Worm (Caenorhabditis elegans) whole organism, L4 larva: ENCODE data around the gene nhr-277.

ENCODE experiments used
- R02D3.7 ChIP-seq: fragments of 150-350 bp; sonication (generic microtip); optimal IDR thresholded peaks from 3 replicates; lab custom pipeline; 2014; ENCODE audit warnings: missing biosample characterization, missing genetic modification characterization
- Y48G9A.11 ChIP-seq: fragments of 200-800 bp; sonication (Bioruptor generic); IDR thresholded peaks from 2 replicates; pipeline ENCODE4 v1.3.6; 2022; ENCODE audit warnings: missing genetic modification reagents, missing genetic modification characterization, missing compliant biosample characterization
- Y75B8A.6 ChIP-seq: fragments of 200-800 bp; sonication (Bioruptor generic); IDR thresholded peaks from 2 replicates; pipeline ENCODE4 v1.3.6; 2022; ENCODE audit warnings: missing genetic modification reagents, missing genetic modification characterization, missing compliant biosample characterization
- ZK546.5 ChIP-seq, 2 experiments: sonication (generic microtip); optimal IDR thresholded peaks; 2 replicates each; lab custom pipeline; 2017; ENCODE audit warnings: missing biosample characterization in 2 of 2, missing genetic modification characterization in 2 of 2
- aha-1 ChIP-seq: fragments of 150-350 bp; peaks from one replicate; lab custom pipeline; 2014; ENCODE audit warnings: missing biosample characterization, missing genetic modification characterization
- ama-1 ChIP-seq: fragments of 150-350 bp; optimal IDR thresholded peaks from 2 replicates; lab custom pipeline; 2014; ENCODE audit warnings: inconsistent platforms, mixed read lengths
- arid-1 ChIP-seq: fragments of 200-800 bp; sonication (Bioruptor generic); conservative IDR thresholded peaks from 2 replicates; pipeline ENCODE4 v1.3.6; 2022; ENCODE audit warnings: missing genetic modification reagents, missing genetic modification characterization, missing compliant biosample characterization
- ceh-28 ChIP-seq: fragments of 150-350 bp; optimal IDR thresholded peaks from 2 replicates; lab custom pipeline; 2014; ENCODE audit warnings: missing biosample characterization, missing genetic modification reagents, missing genetic modification characterization
- ceh-82 ChIP-seq: sonication (generic microtip); optimal IDR thresholded peaks from 2 replicates; lab custom pipeline; 2017; ENCODE audit warnings: missing biosample characterization, missing genetic modification characterization
- ces-1 ChIP-seq: fragments of 150-350 bp; sonication (generic microtip); optimal IDR thresholded peaks from 4 replicates; lab custom pipeline; 2014; ENCODE audit warnings: missing biosample characterization, missing genetic modification reagents, missing genetic modification characterization
- daf-12 ChIP-seq: fragments of 150-350 bp; optimal IDR thresholded peaks from 2 replicates; lab custom pipeline; 2014; ENCODE audit warnings: missing biosample characterization, missing genetic modification reagents, missing genetic modification characterization
- daf-16 ChIP-seq, 3 experiments: sonication (generic microtip); optimal IDR thresholded peaks; 2 replicates each; lab custom pipeline; 2016 to 2017; ENCODE audit warnings: missing genetic modification characterization in 3 of 3, missing genetic modification reagents in 3 of 3, mild to moderate bottlenecking in 2 of 3, missing compliant biosample characterization in 2 of 3, missing biosample characterization in 1 of 3, moderate library complexity in 1 of 3
- daf-19 ChIP-seq: fragments of 200-800 bp; sonication (Bioruptor generic); conservative IDR thresholded peaks from 2 replicates; pipeline ENCODE4 v1.3.6; 2022; ENCODE audit warnings: missing genetic modification characterization, missing compliant biosample characterization
- dmd-6 ChIP-seq: fragments of 200-800 bp; sonication (Bioruptor generic); IDR thresholded peaks from 2 replicates; pipeline ENCODE4 v1.3.6; 2022; ENCODE audit warnings: missing genetic modification reagents, missing genetic modification characterization, missing compliant biosample characterization
- duxl-1 ChIP-seq: sonication (generic microtip); optimal IDR thresholded peaks from 2 replicates; lab custom pipeline; 2016; ENCODE audit warnings: mild to moderate bottlenecking, missing genetic modification characterization, moderate library complexity, missing compliant biosample characterization; ENCODE audit not compliant: poor library complexity
- dve-1 ChIP-seq: sonication (generic microtip); optimal IDR thresholded peaks from 2 replicates; lab custom pipeline; 2017; ENCODE audit warnings: antibody characterized with exemption, mild to moderate bottlenecking, missing genetic modification characterization, missing compliant biosample characterization; ENCODE audit not compliant: insufficient read depth
- gei-8 ChIP-seq: fragments of 200-800 bp; sonication (Bioruptor generic); optimal IDR thresholded peaks from 2 replicates; lab custom pipeline; 2018; ENCODE audit warnings: mild to moderate bottlenecking, missing genetic modification characterization, missing compliant biosample characterization
- jun-1 ChIP-seq: fragments of 150-350 bp; optimal IDR thresholded peaks from 2 replicates; lab custom pipeline; 2014; ENCODE audit warnings: missing biosample characterization, missing genetic modification reagents, missing genetic modification characterization
- lin-15B ChIP-seq: fragments of 150-350 bp; sonication (generic microtip); optimal IDR thresholded peaks from 3 replicates; lab custom pipeline; 2014; ENCODE audit warnings: missing biosample characterization, missing genetic modification characterization
- lsy-2 ChIP-seq, 2 experiments: fragments of 150-350 bp in 1 of 2; sonication (generic microtip) in 1 of 2; optimal IDR thresholded peaks; 2 replicates each; lab custom pipeline; 2014 to 2017; ENCODE audit warnings: missing biosample characterization in 2 of 2, missing genetic modification characterization in 2 of 2
- mdt-29 ChIP-seq: fragments of 200-800 bp; sonication (Bioruptor generic); IDR thresholded peaks from 2 replicates; pipeline ENCODE4 v1.3.6; 2022; ENCODE audit warnings: missing genetic modification reagents, missing genetic modification characterization, missing compliant biosample characterization
- mes-2 ChIP-seq: sonication (generic microtip); optimal IDR thresholded peaks from 2 replicates; lab custom pipeline; 2016; ENCODE audit warnings: missing genotype, mild to moderate bottlenecking, missing genetic modification characterization, missing compliant biosample characterization; ENCODE audit not compliant: poor library complexity, severe bottlenecking
- mxl-2 ChIP-seq: fragments of 200-800 bp; sonication (Bioruptor generic); conservative IDR thresholded peaks from 2 replicates; pipeline ENCODE4 v1.3.6; 2022; ENCODE audit warnings: missing genetic modification reagents, missing genetic modification characterization, missing compliant biosample characterization
- mxl-3 ChIP-seq: fragments of 200-800 bp; sonication (Bioruptor generic); optimal IDR thresholded peaks from 2 replicates; lab custom pipeline; 2018; ENCODE audit warnings: mild to moderate bottlenecking, missing genetic modification characterization, missing compliant biosample characterization
- nhr-10 ChIP-seq: fragments of 150-350 bp; optimal IDR thresholded peaks from 2 replicates; lab custom pipeline; 2014; ENCODE audit warnings: missing biosample characterization, missing genetic modification characterization
- nhr-102 ChIP-seq: sonication (generic microtip); optimal IDR thresholded peaks from 2 replicates; lab custom pipeline; 2016; ENCODE audit warnings: mild to moderate bottlenecking, missing genetic modification characterization, moderate library complexity, missing compliant biosample characterization
- nhr-11 ChIP-seq: fragments of 150-350 bp; optimal IDR thresholded peaks from 2 replicates; lab custom pipeline; 2014; ENCODE audit warnings: missing biosample characterization, missing genetic modification characterization
- nhr-111 ChIP-seq: fragments of 200-800 bp; sonication (Bioruptor generic); optimal IDR thresholded peaks from 2 replicates; lab custom pipeline; 2018; ENCODE audit warnings: mild to moderate bottlenecking, missing genetic modification characterization, missing compliant biosample characterization
- nhr-237 ChIP-seq: sonication (generic microtip); optimal IDR thresholded peaks from 2 replicates; lab custom pipeline; 2017; ENCODE audit warnings: missing biosample characterization, missing genetic modification characterization
- nhr-25 ChIP-seq: sonication (generic microtip); optimal IDR thresholded peaks from 2 replicates; lab custom pipeline; 2017; ENCODE audit warnings: missing genetic modification characterization, mild to moderate bottlenecking, missing compliant biosample characterization, antibody characterized with exemption, moderate library complexity, borderline replicate concordance; ENCODE audit not compliant: insufficient read depth
- nhr-28 ChIP-seq: fragments of 150-350 bp; optimal IDR thresholded peaks from 2 replicates; lab custom pipeline; 2014; ENCODE audit warnings: missing biosample characterization, missing genetic modification characterization
- nhr-42 ChIP-seq: fragments of 200-800 bp; sonication (Bioruptor generic); IDR thresholded peaks from 2 replicates; pipeline ENCODE4 v1.3.6; 2022; ENCODE audit warnings: missing genetic modification characterization, missing compliant biosample characterization
- nhr-48 ChIP-seq: sonication (generic microtip); optimal IDR thresholded peaks from 2 replicates; lab custom pipeline; 2016; ENCODE audit warnings: mild to moderate bottlenecking, missing genetic modification characterization, missing compliant biosample characterization
- nhr-76 ChIP-seq: fragments of 150-350 bp; optimal IDR thresholded peaks from 2 replicates; lab custom pipeline; 2014; ENCODE audit warnings: missing biosample characterization, missing genetic modification characterization
- nhr-77 ChIP-seq: fragments of 150-350 bp; optimal IDR thresholded peaks from 2 replicates; lab custom pipeline; 2014; ENCODE audit warnings: missing biosample characterization, missing genetic modification characterization
- pqm-1 ChIP-seq: sonication (generic microtip); optimal IDR thresholded peaks from 2 replicates; lab custom pipeline; 2017; ENCODE audit warnings: missing biosample characterization, missing genetic modification characterization
- set-16 ChIP-seq: fragments of 200-800 bp; sonication (Bioruptor generic); IDR thresholded peaks from 2 replicates; pipeline ENCODE4 v1.3.6; 2022; ENCODE audit warnings: missing genetic modification reagents, missing genetic modification characterization, missing compliant biosample characterization
- skn-1 ChIP-seq: fragments of 150-350 bp; optimal IDR thresholded peaks from 2 replicates; lab custom pipeline; 2014; ENCODE audit warnings: missing biosample characterization, missing genetic modification characterization
- snpc-1.2 ChIP-seq: fragments of 200-800 bp; sonication (Bioruptor generic); IDR thresholded peaks from 2 replicates; pipeline ENCODE4 v1.3.6; 2022; ENCODE audit warnings: missing genetic modification reagents, missing genetic modification characterization, missing compliant biosample characterization
- spr-1 ChIP-seq: sonication (generic microtip); optimal IDR thresholded peaks from 2 replicates; lab custom pipeline; 2016; ENCODE audit warnings: mild to moderate bottlenecking, missing genetic modification characterization, missing compliant biosample characterization
- tag-97 ChIP-seq: fragments of 200-800 bp; sonication (Bioruptor generic); IDR thresholded peaks from 2 replicates; pipeline ENCODE4 v1.3.6; 2022; ENCODE audit warnings: missing genetic modification characterization, missing compliant biosample characterization
- tra-1 ChIP-seq: fragments of 200-800 bp; sonication (Bioruptor generic); IDR thresholded peaks from 2 replicates; pipeline ENCODE4 v1.3.6; 2022; ENCODE audit warnings: missing genetic modification reagents, missing genetic modification characterization, missing compliant biosample characterization
- unc-130 ChIP-seq: sonication (generic microtip); optimal IDR thresholded peaks from 2 replicates; lab custom pipeline; 2016; ENCODE audit warnings: missing genetic modification reagents, missing genetic modification characterization, missing compliant biosample characterization
- unc-62 ChIP-seq, 3 experiments: fragments of 150-350 bp in 1 of 3; sonication (generic microtip); optimal IDR thresholded peaks in 2 of 3; peaks in 1 of 3; 1 replicate in 1 of 3; 2 replicates in 2 of 3; lab custom pipeline; 2014 to 2017; ENCODE audit warnings: missing biosample characterization in 3 of 3, missing genetic modification characterization in 3 of 3, missing genetic modification reagents in 3 of 3, missing genotype in 1 of 3
- zfp-2 ChIP-seq: sonication (generic microtip); optimal IDR thresholded peaks from 2 replicates; lab custom pipeline; 2016; ENCODE audit warnings: mild to moderate bottlenecking, missing genetic modification characterization, missing compliant biosample characterization
- zip-11 ChIP-seq: fragments of 200-800 bp; sonication (Bioruptor generic); IDR thresholded peaks from 2 replicates; pipeline ENCODE4 v1.3.6; 2022; ENCODE audit warnings: missing genetic modification characterization, missing compliant biosample characterization

nhr-277 gene

DNA sequence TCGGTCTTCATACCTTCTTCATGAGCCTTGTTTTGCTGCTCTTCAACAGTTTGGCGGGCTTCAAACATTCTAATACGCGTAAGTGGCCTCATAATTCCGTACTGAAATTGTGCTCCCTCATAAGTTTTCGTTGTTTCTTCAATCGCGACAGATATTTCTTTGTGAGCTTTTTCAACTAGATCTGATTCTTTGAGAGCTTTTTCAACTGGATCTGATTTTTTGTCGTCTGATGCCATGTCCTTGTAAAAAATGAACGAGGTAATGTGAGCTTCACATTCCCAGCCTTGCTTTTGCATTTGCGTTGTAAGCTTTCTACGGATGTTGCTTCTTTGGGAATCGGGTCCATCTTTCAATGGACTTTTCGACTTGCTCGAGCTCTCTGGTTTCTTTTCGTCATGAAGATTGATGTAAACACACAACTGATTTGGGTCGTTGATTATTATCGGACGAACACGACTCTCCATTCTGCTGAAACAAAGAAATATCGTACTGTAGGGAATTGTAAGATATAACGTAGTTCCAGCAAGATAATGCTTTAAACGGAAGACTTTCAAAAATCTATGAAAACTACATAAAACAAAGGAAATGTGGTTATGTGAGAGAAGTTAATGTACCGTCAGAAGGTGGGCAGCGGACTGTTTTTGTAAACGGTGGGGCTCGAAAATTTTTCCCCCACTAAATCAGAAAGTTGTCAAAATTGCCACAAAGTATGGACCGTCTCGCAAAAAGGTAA is 32.4 kb upstream of the nhr-277 start, which contains the start of gene Y94H6A.10 (continued):
- TF ChIP-seq daf-16 (GFP tag; optimal IDR thresholded peaks at IDR 0.05; lab: Kevin White, UChicago) (no peak), daf-16 (tag; optimal IDR thresholded peaks at IDR 0.05; lab: Kevin White, UChicago) (peak; percentile 18), nhr-48 (tag; lab: Kevin White, UChicago) (no peak), tag-97 (GFP tag; lab: Robert Waterston, UW) (no peak), nhr-25 (tag; lab: Kevin White, UChicago) (no peak), ceh-82 (no peak), arid-1 (GFP tag; lab: Robert Waterston, UW) (0 out of 2 replicates have a peak, but pooled peaks have one; percentile 7), daf-19 (GFP tag; lab: Robert Waterston, UW) (no peak), nhr-102 (tag; lab: Kevin White, UChicago) (no peak), R02D3.7 (tag; lab: Kevin White, UChicago) (no peak), ceh-28 (no peak), Y75B8A.6 (GFP tag; lab: Robert Waterston, UW) (no peak), skn-1 (tag; lab: Kevin White, UChicago) (no peak), lsy-2 (tag; optimal IDR thresholded peaks at IDR 0.05; lab: Kevin White, UChicago) (no peak), unc-62 (GFP tag; optimal IDR thresholded peaks at IDR 0.05 in 1 of 2; lab: Kevin White, UChicago) (peak in 1 of 2 experiments; percentile 72), unc-62 (tag; optimal IDR thresholded peaks at IDR 0.05; lab: Kevin White, UChicago) (no peak), zfp-2 (tag; lab: Kevin White, UChicago) (no peak), nhr-10 (tag; lab: Kevin White, UChicago) (no peak), nhr-28 (tag; lab: Kevin White, UChicago) (no peak), dmd-6 (GFP tag; lab: Robert Waterston, UW) (no peak), jun-1 (tag; lab: Kevin White, UChicago) (no peak), nhr-237 (tag; lab: Kevin White, UChicago) (no peak), daf-12 (tag; lab: Kevin White, UChicago) (no peak), set-16 (GFP tag; lab: Robert Waterston, UW) (no peak)
- TF ChIP-seq, all 104 proteins: peak for 7

DNA sequence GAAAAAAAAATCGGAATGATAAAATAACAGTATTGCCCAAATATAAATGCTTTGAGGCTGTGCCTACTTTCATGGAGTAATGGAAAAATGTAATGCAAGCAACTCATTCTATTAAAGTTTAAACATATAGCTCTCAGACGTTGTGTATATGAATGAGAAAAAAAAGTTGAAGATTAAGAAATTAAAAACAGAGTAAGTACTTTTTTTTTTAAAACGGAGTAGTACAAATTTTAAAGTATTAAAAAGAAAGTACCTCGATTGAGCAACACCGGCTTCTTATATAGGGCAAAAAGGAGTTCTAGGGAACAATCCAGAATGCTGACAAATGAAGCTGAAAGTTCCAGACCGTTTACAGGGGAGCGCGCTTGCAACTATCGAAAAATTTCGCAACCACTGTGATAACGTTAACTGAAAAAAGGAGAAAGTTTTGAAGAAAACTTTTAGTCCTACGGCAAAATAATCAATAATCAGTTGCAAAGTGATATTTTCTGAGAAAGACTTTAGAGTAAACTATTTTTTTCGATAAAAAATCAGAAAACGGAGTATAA is 31.6 kb upstream of the nhr-277 start:
- TF ChIP-seq nhr-76 (no peak), lin-15B (no peak), nhr-42 (GFP tag; lab: Robert Waterston, UW) (no peak), skn-1 (tag; lab: Kevin White, UChicago) (no peak), nhr-77 (tag; lab: Kevin White, UChicago) (peak; percentile 4), unc-62 (GFP tag; optimal IDR thresholded peaks at IDR 0.05 in 1 of 2; lab: Kevin White, UChicago) (no peak), unc-62 (tag; optimal IDR thresholded peaks at IDR 0.05; lab: Kevin White, UChicago) (no peak), tra-1 (GFP tag; lab: Robert Waterston, UW) (no peak), mxl-2 (GFP tag; lab: Robert Waterston, UW) (no peak), ama-1 (lab: Kevin White, UChicago) (no peak), ces-1 (GFP tag; lab: Kevin White, UChicago) (no peak), gei-8 (no peak), lsy-2 (tag; optimal IDR thresholded peaks at IDR 0.05; lab: Kevin White, UChicago) (peak in 1 of 2 experiments; percentile 40), mes-2 (peak; percentile 40), spr-1 (tag; lab: Kevin White, UChicago) (no peak), mdt-29 (GFP tag; lab: Robert Waterston, UW) (peak; percentile 46; the same call in 1 of the 2 replicates), dve-1 (tag; lab: Kevin White, UChicago) (peak; percentile 92), daf-12 (tag; lab: Kevin White, UChicago) (no peak), ZK546.5 (tag; optimal IDR thresholded peaks at IDR 0.05; lab: Kevin White, UChicago) (no peak), nhr-11 (tag; lab: Kevin White, UChicago) (no peak), zip-11 (GFP tag; lab: Robert Waterston, UW) (no peak), snpc-1.2 (GFP tag; lab: Robert Waterston, UW) (no peak), aha-1 (tag; lab: Kevin White, UChicago) (no peak), mxl-3 (GFP tag; lab: Kevin White, UChicago) (no peak), unc-130 (GFP tag; lab: Kevin White, UChicago) (no peak), Y48G9A.11 (GFP tag; lab: Robert Waterston, UW) (no peak), duxl-1 (tag; lab: Kevin White, UChicago) (no peak), nhr-237 (tag; lab: Kevin White, UChicago) (no peak), nhr-111 (GFP tag; lab: Kevin White, UChicago) (no peak), pqm-1 (tag; lab: Kevin White, UChicago) (no peak)
